Fruit fly (Drosophila melanogaster): ENCODE measurements around the gene CG15425.

DNA sequence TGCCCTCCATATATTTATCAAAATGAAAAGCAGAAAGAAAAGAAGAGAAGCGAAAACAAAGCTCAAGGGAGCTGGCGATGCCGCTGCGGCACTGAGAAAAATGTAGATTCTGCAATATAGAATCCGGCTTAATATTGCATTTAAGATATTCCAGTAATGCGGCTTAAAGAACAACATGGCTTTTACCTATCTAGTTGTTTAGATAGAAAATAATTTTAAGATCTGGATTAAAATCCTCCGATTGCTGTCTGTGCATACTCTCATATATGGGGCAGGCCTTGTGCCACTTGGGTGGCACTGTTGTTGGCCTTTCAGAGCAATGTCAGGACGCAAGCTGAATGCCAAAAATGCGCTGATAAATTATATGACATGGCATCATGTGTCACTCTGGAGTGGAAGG, 2.4 kb upstream of the CG15425 start:
- TF ChIP-seq tj (GFP tag; optimal IDR thresholded peaks at IDR 0.05), result no peak
- TF ChIP-seq CG11617 (GFP tag; optimal IDR thresholded peaks at IDR 0.05), result no peak
- no peak for TF ChIP-seq CG14711 (tag; optimal IDR thresholded peaks at IDR 0.05)
- TF ChIP-seq toe (GFP tag; optimal IDR thresholded peaks at IDR 0.05), result no peak
